Worm (Caenorhabditis elegans) whole organism, L3 larva: ENCODE data around the gene arrd-25.

Experiments
- ama-1 ChIP-seq: fragments of 150-350 bp; optimal IDR thresholded peaks from 2 replicates; lab custom pipeline; 2018
- ceh-16 ChIP-seq: sonication (generic microtip); optimal IDR thresholded peaks from 2 replicates; lab custom pipeline; 2017; ENCODE audit warnings: missing biosample characterization, missing genetic modification characterization
- fos-1 ChIP-seq: fragments of 150-350 bp; optimal IDR thresholded peaks from 2 replicates; lab custom pipeline; 2014; ENCODE audit warnings: missing biosample characterization, missing genetic modification characterization
- jun-1 ChIP-seq: fragments of 150-350 bp; optimal IDR thresholded peaks from 2 replicates; lab custom pipeline; 2014; ENCODE audit warnings: missing biosample characterization, missing genetic modification reagents, missing genetic modification characterization
- lin-39 ChIP-seq: fragments of 150-350 bp; optimal IDR thresholded peaks from 2 replicates; lab custom pipeline; 2018; ENCODE audit warnings: missing biosample characterization, missing genetic modification reagents, missing genetic modification characterization
- mml-1 ChIP-seq: fragments of 150-350 bp; sonication (generic microtip); optimal IDR thresholded peaks from 3 replicates; lab custom pipeline; 2014; ENCODE audit warnings: missing biosample characterization, missing genetic modification characterization
- nhr-12 ChIP-seq: fragments of 150-350 bp; optimal IDR thresholded peaks from 2 replicates; lab custom pipeline; 2014; ENCODE audit warnings: missing biosample characterization, missing genetic modification characterization
- nhr-23 ChIP-seq: fragments of 150-350 bp; optimal IDR thresholded peaks from 2 replicates; lab custom pipeline; 2014; ENCODE audit warnings: missing biosample characterization, missing genetic modification reagents, missing genetic modification characterization
- nhr-28 ChIP-seq: fragments of 150-350 bp; optimal IDR thresholded peaks from 2 replicates; lab custom pipeline; 2014; ENCODE audit warnings: missing biosample characterization, missing genetic modification characterization
- nhr-76 ChIP-seq: fragments of 150-350 bp; sonication (generic microtip); optimal IDR thresholded peaks from 5 replicates; lab custom pipeline; 2014; ENCODE audit warnings: missing biosample characterization, missing genetic modification characterization
- unc-62 ChIP-seq: fragments of 150-350 bp; sonication (generic microtip); optimal IDR thresholded peaks from 4 replicates; lab custom pipeline; 2014; ENCODE audit warnings: missing biosample characterization, missing genetic modification reagents, missing genetic modification characterization

- TF ChIP-seq lin-39 (tag; lab: Kevin White, UChicago) (no peak), unc-62 (GFP tag; lab: Kevin White, UChicago) (no peak), nhr-12 (tag; lab: Kevin White, UChicago) (no peak), fos-1 (tag; lab: Kevin White, UChicago) (no peak), ama-1 (lab: Kevin White, UChicago) (no peak), ceh-16 (tag; lab: Kevin White, UChicago) (no peak), jun-1 (tag; lab: Kevin White, UChicago) (no peak), nhr-28 (tag; lab: Kevin White, UChicago) (no peak), nhr-76 (no peak), mml-1 (tag; lab: Kevin White, UChicago) (no peak), nhr-23 (no peak)
These were observed 21.2 kb upstream of the arrd-25 start, which contains the start of gene tbc-19 for ce11 chrX:14012417-14012816.
